Worm (Caenorhabditis elegans) whole organism, L4 larva: Measurements from ENCODE around the gene F26F4.9.
"Not testable (repeated sequence)": the region's sequence is repeated elsewhere in the genome, so short reads cannot be mapped to it uniquely, and the experiment has no call there.

Source experiments
- D1046.2 ChIP-seq: fragments of 200-800 bp; sonication (Bioruptor generic); IDR thresholded peaks from 2 replicates; pipeline ENCODE4 v1.3.6; 2022; ENCODE audit warnings: missing genetic modification characterization, missing compliant biosample characterization
- F26F4.8 ChIP-seq: fragments of 200-800 bp; sonication (Bioruptor generic); conservative IDR thresholded peaks from 2 replicates; pipeline ENCODE4 v1.3.6; 2022; ENCODE audit warnings: missing genetic modification characterization, missing compliant biosample characterization
- F37D6.2 ChIP-seq: sonication (generic microtip); optimal IDR thresholded peaks from 2 replicates; lab custom pipeline; 2016; ENCODE audit warnings: mild to moderate bottlenecking, missing genetic modification characterization, missing compliant biosample characterization
- T26A8.4 ChIP-seq: fragments of 200-800 bp; sonication (Bioruptor generic); IDR thresholded peaks from 2 replicates; pipeline ENCODE4 v1.3.6; 2022; ENCODE audit warnings: missing genetic modification characterization, missing compliant biosample characterization
- Y48G9A.11 ChIP-seq: fragments of 200-800 bp; sonication (Bioruptor generic); IDR thresholded peaks from 2 replicates; pipeline ENCODE4 v1.3.6; 2022; ENCODE audit warnings: missing genetic modification reagents, missing genetic modification characterization, missing compliant biosample characterization
- aha-1 ChIP-seq: fragments of 150-350 bp; peaks from one replicate; lab custom pipeline; 2014; ENCODE audit warnings: missing biosample characterization, missing genetic modification characterization
- arid-1 ChIP-seq: fragments of 200-800 bp; sonication (Bioruptor generic); conservative IDR thresholded peaks from 2 replicates; pipeline ENCODE4 v1.3.6; 2022; ENCODE audit warnings: missing genetic modification reagents, missing genetic modification characterization, missing compliant biosample characterization
- ceh-20 ChIP-seq: fragments of 200-800 bp; sonication (Bioruptor generic); IDR thresholded peaks from 2 replicates; pipeline ENCODE4 v1.3.6; 2022; ENCODE audit warnings: missing genetic modification reagents, missing genetic modification characterization, missing compliant biosample characterization
- ces-1 ChIP-seq: fragments of 150-350 bp; sonication (generic microtip); optimal IDR thresholded peaks from 4 replicates; lab custom pipeline; 2014; ENCODE audit warnings: missing biosample characterization, missing genetic modification reagents, missing genetic modification characterization
- cey-2 ChIP-seq: sonication (generic microtip); optimal IDR thresholded peaks from 3 replicates; lab custom pipeline; 2017; ENCODE audit warnings: missing genetic modification characterization, mild to moderate bottlenecking, missing compliant biosample characterization, antibody characterized with exemption, borderline replicate concordance; ENCODE audit not compliant: insufficient read depth
- ctbp-1 ChIP-seq: fragments of 200-800 bp; sonication (Bioruptor generic); IDR thresholded peaks from 2 replicates; pipeline ENCODE4 v1.3.6; 2022; ENCODE audit warnings: missing genetic modification reagents, missing genetic modification characterization, missing compliant biosample characterization
- dmd-6 ChIP-seq: fragments of 200-800 bp; sonication (Bioruptor generic); IDR thresholded peaks from 2 replicates; pipeline ENCODE4 v1.3.6; 2022; ENCODE audit warnings: missing genetic modification reagents, missing genetic modification characterization, missing compliant biosample characterization
- dmd-9 ChIP-seq: fragments of 200-800 bp; sonication (Bioruptor generic); IDR thresholded peaks from 2 replicates; pipeline ENCODE4 v1.3.6; 2022; ENCODE audit warnings: missing genetic modification reagents, missing genetic modification characterization, missing compliant biosample characterization
- dpl-1 ChIP-seq: fragments of 150-350 bp; optimal IDR thresholded peaks from 2 replicates; lab custom pipeline; 2014; ENCODE audit warnings: missing biosample characterization, missing genetic modification reagents, missing genetic modification characterization
- dve-1 ChIP-seq: sonication (generic microtip); optimal IDR thresholded peaks from 2 replicates; lab custom pipeline; 2017; ENCODE audit warnings: antibody characterized with exemption, mild to moderate bottlenecking, missing genetic modification characterization, missing compliant biosample characterization; ENCODE audit not compliant: insufficient read depth
- egl-43 ChIP-seq: fragments of 200-800 bp; sonication (Bioruptor generic); IDR thresholded peaks from 2 replicates; pipeline ENCODE4 v1.3.6; 2022; ENCODE audit warnings: missing genetic modification reagents, missing genetic modification characterization, missing compliant biosample characterization
- hlh-11 ChIP-seq: fragments of 200-800 bp; sonication (Bioruptor generic); optimal IDR thresholded peaks from 2 replicates; lab custom pipeline; 2018; ENCODE audit warnings: mild to moderate bottlenecking, missing genetic modification characterization, missing compliant biosample characterization
- hmg-1.1 ChIP-seq: fragments of 200-800 bp; sonication (Bioruptor generic); IDR thresholded peaks from 2 replicates; pipeline ENCODE4 v1.3.6; 2022; ENCODE audit warnings: missing genetic modification reagents, missing genetic modification characterization, missing compliant biosample characterization
- lim-7 ChIP-seq: fragments of 200-800 bp; sonication (Bioruptor generic); IDR thresholded peaks from 2 replicates; pipeline ENCODE4 v1.3.6; 2022; ENCODE audit warnings: missing genetic modification characterization, missing compliant biosample characterization
- lin-29 ChIP-seq: fragments of 200-800 bp; sonication (Bioruptor generic); IDR thresholded peaks from 2 replicates; pipeline ENCODE4 v1.3.6; 2022; ENCODE audit warnings: missing genetic modification reagents, missing genetic modification characterization, missing compliant biosample characterization
- lin-38 ChIP-seq: fragments of 200-800 bp; sonication (Bioruptor generic); IDR thresholded peaks from 2 replicates; pipeline ENCODE4 v1.3.6; 2022; ENCODE audit warnings: missing genetic modification reagents, missing genetic modification characterization, missing compliant biosample characterization
- lsy-2 ChIP-seq, 2 experiments: fragments of 150-350 bp in 1 of 2; sonication (generic microtip) in 1 of 2; optimal IDR thresholded peaks; 2 replicates each; lab custom pipeline; 2014 to 2017; ENCODE audit warnings: missing biosample characterization in 2 of 2, missing genetic modification characterization in 2 of 2
- madf-9 ChIP-seq: fragments of 200-800 bp; sonication (Bioruptor generic); conservative IDR thresholded peaks from 2 replicates; pipeline ENCODE4 v1.3.6; 2022; ENCODE audit warnings: missing genetic modification reagents, missing genetic modification characterization, missing compliant biosample characterization
- mdl-1 ChIP-seq, 2 experiments: fragments of 150-350 bp in 1 of 2; sonication (generic microtip) in 1 of 2; optimal IDR thresholded peaks; 2 replicates each; lab custom pipeline; 2014 to 2017; ENCODE audit warnings: missing biosample characterization in 2 of 2, missing genetic modification characterization in 2 of 2
- mdt-29 ChIP-seq: fragments of 200-800 bp; sonication (Bioruptor generic); IDR thresholded peaks from 2 replicates; pipeline ENCODE4 v1.3.6; 2022; ENCODE audit warnings: missing genetic modification reagents, missing genetic modification characterization, missing compliant biosample characterization
- mep-1 ChIP-seq: fragments of 150-350 bp; sonication (generic microtip); optimal IDR thresholded peaks from 3 replicates; lab custom pipeline; 2014; ENCODE audit warnings: missing biosample characterization, missing genetic modification characterization
- mes-2 ChIP-seq: sonication (generic microtip); optimal IDR thresholded peaks from 2 replicates; lab custom pipeline; 2016; ENCODE audit warnings: missing genotype, mild to moderate bottlenecking, missing genetic modification characterization, missing compliant biosample characterization; ENCODE audit not compliant: poor library complexity, severe bottlenecking
- mxl-3 ChIP-seq: fragments of 200-800 bp; sonication (Bioruptor generic); optimal IDR thresholded peaks from 2 replicates; lab custom pipeline; 2018; ENCODE audit warnings: mild to moderate bottlenecking, missing genetic modification characterization, missing compliant biosample characterization
- nhr-28 ChIP-seq: fragments of 150-350 bp; optimal IDR thresholded peaks from 2 replicates; lab custom pipeline; 2014; ENCODE audit warnings: missing biosample characterization, missing genetic modification characterization
- nhr-42 ChIP-seq: fragments of 200-800 bp; sonication (Bioruptor generic); IDR thresholded peaks from 2 replicates; pipeline ENCODE4 v1.3.6; 2022; ENCODE audit warnings: missing genetic modification characterization, missing compliant biosample characterization
- pha-4 ChIP-seq, 2 experiments: fragments of 150-350 bp in 1 of 2; fragments of 200-800 bp in 1 of 2; sonication (Bioruptor generic) in 1 of 2; IDR thresholded peaks in 1 of 2; optimal IDR thresholded peaks in 1 of 2; 2 replicates each; pipeline versions ENCODE4 v1.3.6 to Lab custom; 2014 to 2022; ENCODE audit warnings: missing genetic modification characterization in 2 of 2, missing genetic modification reagents in 2 of 2, missing biosample characterization in 1 of 2, missing compliant biosample characterization in 1 of 2
- php-3 ChIP-seq: fragments of 200-800 bp; sonication (Bioruptor generic); IDR thresholded peaks from 2 replicates; pipeline ENCODE4 v1.3.6; 2022; ENCODE audit warnings: missing genetic modification reagents, missing genetic modification characterization, missing compliant biosample characterization
- rbr-2 ChIP-seq: sonication (generic microtip); optimal IDR thresholded peaks from 2 replicates; lab custom pipeline; 2016; ENCODE audit warnings: missing genotype, missing genetic modification characterization, missing compliant biosample characterization
- set-16 ChIP-seq: fragments of 200-800 bp; sonication (Bioruptor generic); IDR thresholded peaks from 2 replicates; pipeline ENCODE4 v1.3.6; 2022; ENCODE audit warnings: missing genetic modification reagents, missing genetic modification characterization, missing compliant biosample characterization
- snpc-1.2 ChIP-seq: fragments of 200-800 bp; sonication (Bioruptor generic); IDR thresholded peaks from 2 replicates; pipeline ENCODE4 v1.3.6; 2022; ENCODE audit warnings: missing genetic modification reagents, missing genetic modification characterization, missing compliant biosample characterization
- vab-7 ChIP-seq: fragments of 200-800 bp; sonication (Bioruptor generic); IDR thresholded peaks from 2 replicates; pipeline ENCODE4 v1.3.6; 2022; ENCODE audit warnings: missing genetic modification reagents, missing genetic modification characterization, missing compliant biosample characterization
- zfp-3 ChIP-seq: fragments of 200-800 bp; sonication (Bioruptor generic); conservative IDR thresholded peaks from 2 replicates; pipeline ENCODE4 v1.3.6; 2022; ENCODE audit warnings: missing genetic modification reagents, missing genetic modification characterization, missing compliant biosample characterization

Gene F26F4.9

DNA sequence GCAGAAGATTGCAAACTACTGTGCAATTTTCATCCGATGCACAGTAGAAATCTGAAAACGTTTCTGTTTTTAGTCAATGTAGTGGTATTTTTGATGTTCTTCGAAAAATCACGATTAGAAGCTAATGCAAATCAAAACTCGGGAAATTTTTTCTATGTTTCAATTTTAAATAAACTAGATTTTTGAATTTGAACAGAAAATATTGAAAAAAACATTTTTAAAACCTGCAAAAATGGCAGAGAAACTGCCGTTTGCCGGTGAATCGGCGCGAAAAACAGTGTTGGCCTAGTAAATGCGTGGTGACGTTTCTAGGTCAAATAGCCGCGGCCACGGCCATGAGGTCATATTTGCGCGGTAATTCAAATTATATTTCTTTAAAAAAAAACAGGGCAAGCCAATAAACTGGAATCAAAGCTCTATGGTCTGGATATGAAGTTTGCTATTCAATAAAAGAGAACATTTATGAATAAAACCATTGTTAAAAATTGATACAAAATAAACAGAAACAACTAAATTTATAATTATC lies 17.9 kb upstream of the F26F4.9 start, which contains the start of gene set-2 (continued):
- TF ChIP-seq cey-2 (tag; lab: Kevin White, UChicago) (no peak), mdl-1 (tag; optimal IDR thresholded peaks at IDR 0.05; lab: Kevin White, UChicago) (no peak), F26F4.8 (GFP tag; lab: Robert Waterston, UW) (no peak)

DNA sequence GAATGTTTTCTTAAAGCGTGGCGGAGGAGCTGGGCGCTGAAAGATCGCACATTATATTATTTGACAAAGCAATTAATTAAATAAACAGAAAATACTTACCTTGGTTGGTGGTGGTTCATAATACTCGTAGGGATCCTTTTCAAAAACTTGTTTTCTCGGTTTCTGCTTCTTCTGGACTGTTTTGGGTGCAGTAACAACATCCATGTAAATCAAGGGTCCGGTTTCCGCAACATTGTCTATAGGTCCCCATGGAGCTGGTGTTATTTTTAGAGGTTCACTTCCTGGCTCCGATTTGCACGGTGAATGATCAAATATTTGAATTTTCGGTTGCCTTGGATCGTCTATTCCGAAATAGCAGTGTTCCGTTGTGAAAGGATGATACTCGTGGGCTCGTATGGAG lies 11.8 kb upstream of the F26F4.9 start:
- TF ChIP-seq zfp-3 (GFP tag; lab: Robert Waterston, UW) (no peak), mep-1 (tag; lab: Kevin White, UChicago) (no peak), aha-1 (tag; lab: Kevin White, UChicago) (peak; percentile 67), F26F4.8 (GFP tag; lab: Robert Waterston, UW) (0 out of 2 replicates have a peak, but pooled peaks have one; percentile 51), T26A8.4 (GFP tag; lab: Robert Waterston, UW) (no peak)
- TF ChIP-seq, all 104 proteins: peak for 2

DNA sequence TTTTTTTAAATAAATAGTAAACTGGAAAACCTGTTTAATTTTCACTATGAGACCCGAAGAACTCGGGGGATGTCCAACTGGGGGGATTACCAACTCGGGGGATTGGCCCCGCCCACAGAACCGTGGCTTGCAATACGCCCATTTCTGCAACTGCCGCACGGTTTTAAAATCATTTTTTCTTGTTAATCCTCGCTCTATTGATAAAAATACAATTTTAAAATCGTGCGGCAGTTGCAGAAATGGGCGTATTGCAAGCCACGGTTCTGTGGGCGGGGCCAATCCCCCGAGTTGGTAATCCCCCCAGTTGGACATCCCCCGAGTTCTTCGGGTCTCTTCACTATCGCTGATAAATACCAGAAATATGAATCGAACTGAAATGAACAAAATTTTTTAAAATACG lies 9.7 kb upstream of the F26F4.9 start, which contains the start of gene mmab-1:
TSS of gene mmab-1 (minus strand) at position 95 of the 400 bp plus-strand sequence.
- TF ChIP-seq ctbp-1 (GFP tag; lab: Robert Waterston, UW) (peak; percentile 85), ces-1 (GFP tag; lab: Kevin White, UChicago) (peak; percentile 27), snpc-1.2 (0 out of 2 replicates have a peak, but pooled peaks have one; percentile 20), hmg-1.1 (peak; percentile 65), dpl-1 (GFP tag; lab: Kevin White, UChicago) (peak; percentile 34), dmd-9 (GFP tag; lab: Robert Waterston, UW) (peak; percentile 68; the same call in 1 of the 2 replicates), D1046.2 (GFP tag; lab: Robert Waterston, UW) (0 out of 2 replicates have a peak, but pooled peaks have one; percentile 20), vab-7 (GFP tag; lab: Robert Waterston, UW) (peak; percentile 80), madf-9 (GFP tag; lab: Robert Waterston, UW) (peak; percentile 65; the same call in 1 of the 2 replicates), mdt-29 (GFP tag; lab: Robert Waterston, UW) (peak; percentile 41; the same call in 1 of the 2 replicates), mes-2 (tag; lab: Kevin White, UChicago) (peak; percentile 71), mxl-3 (peak; percentile 3), lim-7 (GFP tag; lab: Robert Waterston, UW) (peak; percentile 45; the same call in 1 of the 2 replicates), pha-4 (GFP tag; IDR thresholded peaks at IDR 0.05; lab: Robert Waterston, UW) (peak; percentile 21; the same call in 1 of the 2 replicates), rbr-2 (peak; percentile 50), arid-1 (GFP tag; lab: Robert Waterston, UW) (0 out of 2 replicates have a peak, but pooled peaks have one; percentile 40), hlh-11 (tag; lab: Kevin White, UChicago) (peak; percentile 36), mep-1 (tag; lab: Kevin White, UChicago) (peak; percentile 35), lin-38 (peak; percentile 87), F37D6.2 (peak; percentile 21), nhr-42 (GFP tag; lab: Robert Waterston, UW) (peak; percentile 74; the same call in 1 of the 2 replicates), set-16 (peak; percentile 14; the same call in 1 of the 2 replicates), dve-1 (peak; percentile 29), lsy-2 (tag; optimal IDR thresholded peaks at IDR 0.05; lab: Kevin White, UChicago) (peak in 1 of 2 experiments; percentile 33), ceh-20 (peak; percentile 74), T26A8.4 (GFP tag; lab: Robert Waterston, UW) (peak; percentile 38), Y48G9A.11 (GFP tag; lab: Robert Waterston, UW) (peak; percentile 49; the same call in 1 of the 2 replicates), egl-43 (GFP tag; lab: Robert Waterston, UW) (peak; percentile 64; the same call in 1 of the 2 replicates), lin-29 (GFP tag; lab: Robert Waterston, UW) (0 out of 2 replicates have a peak, but pooled peaks have one; percentile 8), nhr-28 (tag; lab: Kevin White, UChicago) (peak; percentile 4), dmd-6 (peak; percentile 56), php-3 (GFP tag; lab: Robert Waterston, UW) (peak; percentile 29; the same call in 1 of the 2 replicates)
- TF ChIP-seq pha-4 (tag; optimal IDR thresholded peaks at IDR 0.05; lab: Kevin White, UChicago), result not testable (repeated sequence)
- TF ChIP-seq, all 104 proteins: peak for 32; not testable (repeated sequence) for 72
